Worm (Caenorhabditis elegans): ENCODE data around the gene cnc-10.

- TF ChIP-seq flt-1 (GFP tag; IDR thresholded peaks at IDR 0.05): no peak
- TF ChIP-seq ztf-23 (GFP tag; IDR thresholded peaks at IDR 0.05): no peak
- TF ChIP-seq ref-1 (GFP tag; conservative IDR thresholded peaks at IDR 0.05): no peak
- no peak for TF ChIP-seq med-1 (GFP tag; optimal IDR thresholded peaks at IDR 0.05; ENCODE audit: insufficient read depth)
- TF ChIP-seq tab-1 (GFP tag; IDR thresholded peaks at IDR 0.05): no peak
- no peak for TF ChIP-seq klf-2 (GFP tag; conservative IDR thresholded peaks at IDR 0.05)
Observed at ce11 chrV:11152333-11152732, 30.7 kb upstream of the cnc-10 start, which contains the start of gene srg-39.

All from whole organism, midembryonic.